Fruit fly (Drosophila melanogaster) whole organism, adult: Measurements from ENCODE around the gene CG14974.

Source experiments
- CG11617 ChIP-seq: fragments of 200-800 bp; sonication (Bioruptor generic); optimal IDR thresholded peaks from 2 replicates; lab custom pipeline; 2017; ENCODE audit warnings: mild to moderate bottlenecking, missing biosample characterization, missing genetic modification reagents, missing genetic modification characterization
- CG12768 ChIP-seq: fragments of 200-800 bp; sonication (Bioruptor generic); optimal IDR thresholded peaks from 2 replicates; lab custom pipeline; 2017; ENCODE audit warnings: missing biosample characterization, missing genetic modification characterization, mild to moderate bottlenecking, moderate library complexity, missing genetic modification reagents
- CG14711 ChIP-seq: fragments of 200-800 bp; sonication (Bioruptor generic); optimal IDR thresholded peaks from 2 replicates; lab custom pipeline; 2018; ENCODE audit warnings: missing biosample characterization, mild to moderate bottlenecking, missing genetic modification characterization, moderate library complexity
- CG1620 ChIP-seq: fragments of 200-800 bp; sonication (Bioruptor generic); optimal IDR thresholded peaks from 2 replicates; lab custom pipeline; 2016; ENCODE audit warnings: missing biosample characterization, missing genetic modification characterization
- CG33017 ChIP-seq: fragments of 200-800 bp; sonication (Bioruptor generic); optimal IDR thresholded peaks from 2 replicates; lab custom pipeline; 2018; ENCODE audit warnings: missing biosample characterization, mild to moderate bottlenecking, missing genetic modification characterization, moderate library complexity
- CG5204 ChIP-seq: fragments of 200-800 bp; sonication (Bioruptor generic); optimal IDR thresholded peaks from 2 replicates; lab custom pipeline; 2016; ENCODE audit warnings: missing biosample characterization, missing genetic modification characterization
- CG7045 ChIP-seq: fragments of 200-800 bp; sonication (Bioruptor generic); optimal IDR thresholded peaks from 2 replicates; lab custom pipeline; 2017; ENCODE audit warnings: missing biosample characterization, mild to moderate bottlenecking, missing genetic modification characterization
- CG7101 ChIP-seq: fragments of 200-800 bp; sonication (Bioruptor generic); optimal IDR thresholded peaks from 2 replicates; lab custom pipeline; 2018; ENCODE audit warnings: missing biosample characterization, mild to moderate bottlenecking, missing genetic modification characterization, moderate library complexity
- Clk ChIP-seq: fragments of 200-800 bp; sonication (Bioruptor generic); optimal IDR thresholded peaks from 2 replicates; lab custom pipeline; 2017; ENCODE audit warnings: missing biosample characterization, missing genetic modification characterization
- Crg-1 ChIP-seq: fragments of 200-800 bp; sonication (Bioruptor generic); optimal IDR thresholded peaks from 2 replicates; lab custom pipeline; 2016; ENCODE audit warnings: missing biosample characterization, missing genetic modification characterization
- Hr96 ChIP-seq: fragments of 200-800 bp; sonication (Bioruptor generic); optimal IDR thresholded peaks from 2 replicates; lab custom pipeline; 2016; ENCODE audit warnings: missing biosample characterization, missing genetic modification characterization
- Mnt ChIP-seq: fragments of 200-800 bp; sonication (Bioruptor generic); optimal IDR thresholded peaks from 2 replicates; lab custom pipeline; 2016; ENCODE audit warnings: missing biosample characterization, mild to moderate bottlenecking, missing genetic modification characterization
- bab1 ChIP-seq: fragments of 200-800 bp; sonication (Bioruptor generic); optimal IDR thresholded peaks from 3 replicates; lab custom pipeline; 2019; ENCODE audit warnings: missing biosample characterization, mild to moderate bottlenecking, missing genetic modification characterization, moderate library complexity
- cic ChIP-seq: fragments of 200-800 bp; sonication (Bioruptor generic); optimal IDR thresholded peaks from 2 replicates; lab custom pipeline; 2017; ENCODE audit warnings: missing biosample characterization, mild to moderate bottlenecking, missing genetic modification characterization, moderate library complexity
- cnc ChIP-seq, 2 experiments: fragments of >200 bp; optimal IDR thresholded peaks; 2 replicates each; lab custom pipeline; 2017
- kay ChIP-seq: fragments of 200-800 bp; sonication (Bioruptor generic); peaks from one replicate; lab custom pipeline; 2016; ENCODE audit warnings: missing biosample characterization, missing genetic modification characterization, borderline replicate concordance
- ovo ChIP-seq: fragments of 200-800 bp; sonication (Bioruptor generic); optimal IDR thresholded peaks from 2 replicates; lab custom pipeline; 2016; ENCODE audit warnings: missing biosample characterization, missing genetic modification characterization
- pad ChIP-seq: fragments of 200-800 bp; sonication (Bioruptor generic); optimal IDR thresholded peaks from 3 replicates; lab custom pipeline; 2017; ENCODE audit warnings: missing biosample characterization, missing genetic modification characterization, mild to moderate bottlenecking, moderate library complexity, missing genetic modification reagents
- tj ChIP-seq: fragments of 200-800 bp; sonication (Bioruptor generic); optimal IDR thresholded peaks from 3 replicates; lab custom pipeline; 2017; ENCODE audit warnings: missing biosample characterization, mild to moderate bottlenecking, missing genetic modification characterization, moderate library complexity
- toe ChIP-seq: fragments of 200-800 bp; sonication (Bioruptor generic); optimal IDR thresholded peaks from 2 replicates; lab custom pipeline; 2016; ENCODE audit warnings: missing biosample characterization, missing genetic modification characterization

The CG14974 gene

dm6 chr3L:3640916-3641315, 20.1 kb upstream of the CG14974 start:
- no peak for TF ChIP-seq kay (GFP tag; lab: Kevin White, UChicago)
- TF ChIP-seq Clk (GFP tag; lab: Kevin White, UChicago), result no peak
- TF ChIP-seq CG12768 (GFP tag; lab: Kevin White, UChicago), result no peak
- no peak for TF ChIP-seq tj (GFP tag; lab: Kevin White, UChicago)
- no peak for TF ChIP-seq Mnt
- TF ChIP-seq bab1, result no peak
- TF ChIP-seq cnc (optimal IDR thresholded peaks at IDR 0.05; lab: Kevin White, UChicago), result no peak
- TF ChIP-seq CG7101 (tag; lab: Kevin White, UChicago), result no peak
- no peak for TF ChIP-seq Crg-1 (GFP tag; lab: Kevin White, UChicago)
- TF ChIP-seq cic (GFP tag; lab: Kevin White, UChicago), result no peak
- TF ChIP-seq CG11617 (GFP tag; lab: Kevin White, UChicago), result no peak

- no peak for TF ChIP-seq bab1
- no peak for TF ChIP-seq CG14711
- no peak for TF ChIP-seq toe
- no peak for TF ChIP-seq ovo (GFP tag; lab: Kevin White, UChicago)
- TF ChIP-seq CG33017, result no peak
- TF ChIP-seq CG11617 (GFP tag; lab: Kevin White, UChicago), result no peak
- TF ChIP-seq CG5204 (GFP tag; lab: Kevin White, UChicago), result no peak
- no peak for TF ChIP-seq tj (GFP tag; lab: Kevin White, UChicago)
- TF ChIP-seq Hr96 (GFP tag; lab: Kevin White, UChicago), result no peak
Observed at dm6 chr3L:3639324-3639723, 18.5 kb upstream of the CG14974 start.

dm6 chr3L:3638587-3639312, 17.9 kb upstream of the CG14974 start:
- TF ChIP-seq kay (GFP tag; lab: Kevin White, UChicago) (peak; percentile 2), Hr96 (GFP tag; lab: Kevin White, UChicago) (no peak)

- TF ChIP-seq CG1620 (GFP tag; lab: Kevin White, UChicago), result no peak
- no peak for TF ChIP-seq Hr96 (GFP tag; lab: Kevin White, UChicago)
- TF ChIP-seq cic (GFP tag; lab: Kevin White, UChicago), result no peak
- no peak for TF ChIP-seq CG11617 (GFP tag; lab: Kevin White, UChicago)
- TF ChIP-seq CG7101 (tag; lab: Kevin White, UChicago), result no peak
- TF ChIP-seq CG14711, result no peak
Observed at dm6 chr3L:3634107-3634737, 13.4 kb upstream of the CG14974 start.

- peak; percentile 35 for TF ChIP-seq CG7045 (GFP tag; lab: Kevin White, UChicago)
- TF ChIP-seq cic (GFP tag; lab: Kevin White, UChicago), result no peak
- no peak for TF ChIP-seq bab1
- TF ChIP-seq CG33017, result peak; percentile 42
- no peak for TF ChIP-seq kay (GFP tag; lab: Kevin White, UChicago)
- peak; percentile 8 for TF ChIP-seq CG12768 (GFP tag; lab: Kevin White, UChicago)
- TF ChIP-seq Clk (GFP tag; lab: Kevin White, UChicago), result no peak
- peak; percentile 20 for TF ChIP-seq CG11617 (GFP tag; lab: Kevin White, UChicago)
- TF ChIP-seq Crg-1 (GFP tag; lab: Kevin White, UChicago), result no peak
- peak; percentile 35 for TF ChIP-seq tj (GFP tag; lab: Kevin White, UChicago)
- TF ChIP-seq CG7101 (tag; lab: Kevin White, UChicago), result peak; percentile 22
- no peak for TF ChIP-seq pad (GFP tag; lab: Kevin White, UChicago)
- no peak for TF ChIP-seq CG5204 (GFP tag; lab: Kevin White, UChicago)
- TF ChIP-seq Mnt, result no peak
Observed at dm6 chr3L:3632500-3633183, 11.8 kb upstream of the CG14974 start.

- TF ChIP-seq CG14711, result no peak
- TF ChIP-seq cic (GFP tag; lab: Kevin White, UChicago), result no peak
- no peak for TF ChIP-seq CG12768 (GFP tag; lab: Kevin White, UChicago)
- TF ChIP-seq bab1, result no peak
- no peak for TF ChIP-seq tj (GFP tag; lab: Kevin White, UChicago)
- no peak for TF ChIP-seq CG5204 (GFP tag; lab: Kevin White, UChicago)
- no peak for TF ChIP-seq CG11617 (GFP tag; lab: Kevin White, UChicago)
- TF ChIP-seq cnc (optimal IDR thresholded peaks at IDR 0.05; lab: Kevin White, UChicago), result no peak
- TF ChIP-seq CG33017, result no peak
- no peak for TF ChIP-seq Clk (GFP tag; lab: Kevin White, UChicago)
- TF ChIP-seq toe, result no peak
Observed at dm6 chr3L:3626069-3626468, 5.2 kb upstream of the CG14974 start, which contains the start of gene dar1. Gene dar1, plus strand, starts transcription at chr3L:3626352.
